Worm (Caenorhabditis elegans): ENCODE data around the gene snr-6.

snr-6 gene

ce11 chrIII:12414533-12414932 lies 14.9 kb downstream of the snr-6 start:
- no peak for TF ChIP-seq lsy-2 (tag; optimal IDR thresholded peaks at IDR 0.05)
- TF ChIP-seq unc-62 (GFP tag; optimal IDR thresholded peaks at IDR 0.05) = no peak
- TF ChIP-seq Y55F3AM.14 (GFP tag; optimal IDR thresholded peaks at IDR 0.05) = no peak
- TF ChIP-seq F13H6.1 (tag; optimal IDR thresholded peaks at IDR 0.05) = no peak
- no peak for TF ChIP-seq ama-1 (optimal IDR thresholded peaks at IDR 0.05)
- no peak for TF ChIP-seq gmeb-1 (tag; optimal IDR thresholded peaks at IDR 0.05)
- no peak for TF ChIP-seq nhr-77 (tag; optimal IDR thresholded peaks at IDR 0.05)
- no peak for TF ChIP-seq nhr-6 (tag; optimal IDR thresholded peaks at IDR 0.05)
- TF ChIP-seq unc-55 (GFP tag; optimal IDR thresholded peaks at IDR 0.05) = no peak
- TF ChIP-seq nhr-10 (tag; optimal IDR thresholded peaks at IDR 0.05) = no peak
- no peak for TF ChIP-seq nhr-11 (tag; optimal IDR thresholded peaks at IDR 0.05)
- no peak for TF ChIP-seq sma-9 (GFP tag; optimal IDR thresholded peaks at IDR 0.05)
- TF ChIP-seq sma-9 (tag; optimal IDR thresholded peaks at IDR 0.05) = no peak
- no peak for TF ChIP-seq nhr-12 (tag; optimal IDR thresholded peaks at IDR 0.05)
- TF ChIP-seq nhr-21 (tag; optimal IDR thresholded peaks at IDR 0.05) = no peak
- TF ChIP-seq ztf-1 (GFP tag; conservative IDR thresholded peaks at IDR 0.05) = no peak
- no peak for TF ChIP-seq nhr-23 (tag; optimal IDR thresholded peaks at IDR 0.05)
- TF ChIP-seq elt-3 (tag; optimal IDR thresholded peaks at IDR 0.05) = no peak
- TF ChIP-seq sem-4 (tag; optimal IDR thresholded peaks at IDR 0.05) = no peak
- no peak for TF ChIP-seq ceh-82 (tag; optimal IDR thresholded peaks at IDR 0.05)

ce11 chrIII:12411668-12412067 lies 17.8 kb downstream of the snr-6 start:
- TF ChIP-seq ztf-11 (tag; optimal IDR thresholded peaks at IDR 0.05) (no peak), peb-1 (tag; optimal IDR thresholded peaks at IDR 0.05) (no peak), nhr-77 (tag; optimal IDR thresholded peaks at IDR 0.05) (no peak), aly-2 (tag; optimal IDR thresholded peaks at IDR 0.05) (no peak), sma-3 (GFP tag; optimal IDR thresholded peaks at IDR 0.05) (no peak), ceh-82 (tag; optimal IDR thresholded peaks at IDR 0.05) (no peak), skn-1 (tag; optimal IDR thresholded peaks at IDR 0.05) (no peak), alr-1 (tag; optimal IDR thresholded peaks at IDR 0.05) (no peak), unc-39 (tag; optimal IDR thresholded peaks at IDR 0.05) (no peak), ztf-4 (tag; optimal IDR thresholded peaks at IDR 0.05) (no peak), mbf-1 (tag; optimal IDR thresholded peaks at IDR 0.05) (no peak), crh-2 (tag; optimal IDR thresholded peaks at IDR 0.05) (no peak), fos-1 (tag; optimal IDR thresholded peaks at IDR 0.05) (no peak), nhr-237 (tag; optimal IDR thresholded peaks at IDR 0.05) (no peak), lin-11 (tag; optimal IDR thresholded peaks at IDR 0.05) (no peak), gmeb-1 (tag; optimal IDR thresholded peaks at IDR 0.05) (no peak), lin-39 (tag; optimal IDR thresholded peaks at IDR 0.05) (no peak), unc-55 (GFP tag; optimal IDR thresholded peaks at IDR 0.05) (no peak), nhr-21 (tag; optimal IDR thresholded peaks at IDR 0.05) (no peak), mdl-1 (tag; optimal IDR thresholded peaks at IDR 0.05) (no peak)

DNA sequence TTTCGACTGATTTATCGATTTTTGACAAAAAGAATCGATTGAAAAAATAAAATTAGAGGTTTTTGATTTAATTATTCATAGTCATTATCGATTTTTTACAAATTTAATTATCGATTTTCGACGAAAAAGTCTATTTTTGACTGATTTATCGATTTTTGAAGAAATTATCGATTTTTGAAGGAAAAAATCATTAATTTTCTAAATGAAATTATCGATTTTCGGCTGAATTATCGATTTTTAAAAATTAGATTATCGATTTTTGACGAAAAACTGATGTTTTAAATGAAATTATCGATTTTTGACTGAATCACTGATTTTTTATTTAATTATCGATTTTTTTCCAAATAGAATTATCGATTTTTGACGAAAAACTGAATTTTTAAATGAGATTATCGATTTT lies 18.4 kb downstream of the snr-6 start:
- TF ChIP-seq lin-39 (tag; optimal IDR thresholded peaks at IDR 0.05) (no peak), nhr-10 (tag; optimal IDR thresholded peaks at IDR 0.05) (no peak), skn-1 (tag; optimal IDR thresholded peaks at IDR 0.05) (no peak), aly-2 (tag; optimal IDR thresholded peaks at IDR 0.05) (no peak), snpc-4 (tag; optimal IDR thresholded peaks at IDR 0.05) (no peak), nhr-11 (tag; optimal IDR thresholded peaks at IDR 0.05) (no peak), ceh-82 (tag; optimal IDR thresholded peaks at IDR 0.05) (no peak), gmeb-1 (tag; optimal IDR thresholded peaks at IDR 0.05) (no peak), dmd-4 (tag; optimal IDR thresholded peaks at IDR 0.05) (no peak), blmp-1 (tag; optimal IDR thresholded peaks at IDR 0.05; ENCODE audit: insufficient read depth) (no peak), nhr-129 (tag; optimal IDR thresholded peaks at IDR 0.05) (no peak), elt-3 (tag; optimal IDR thresholded peaks at IDR 0.05) (no peak), lin-13 (GFP tag; optimal IDR thresholded peaks at IDR 0.05) (no peak), elt-1 (tag; optimal IDR thresholded peaks at IDR 0.05) (no peak), nhr-237 (tag; optimal IDR thresholded peaks at IDR 0.05) (no peak), mdl-1 (tag; optimal IDR thresholded peaks at IDR 0.05) (no peak), ceh-16 (tag; optimal IDR thresholded peaks at IDR 0.05) (no peak), alr-1 (tag; optimal IDR thresholded peaks at IDR 0.05) (no peak)

All from whole organism, L2 larva.